ENCODE assay signal across 1 fruit fly cellular context in genomic region chr2L:8825222-8825869, dm6.
TF ChIP-seq lines count a peak whose summit lies in the region.

Gene SoxN (plus strand): TSS chr2L:8825645.

TF ChIP-seq in whole organism, embryonic, 481 proteins besides CTCF, POLR2A, EP300 and RAD21 (continued from another document and continues in another):
- TF ChIP-seq Opbp (GFP tag; IDR thresholded peaks at IDR 0.05; lab: Robert Waterston, UW; ENCODE audit: partially characterized antibody), result peak; percentile 52; the same call in 1 of the 3 replicates
- no peak for TF ChIP-seq CG1024 (GFP tag; IDR thresholded peaks at IDR 0.05; lab: Robert Waterston, UW)
- TF ChIP-seq CG13894 (tag; optimal IDR thresholded peaks at IDR 0.05; lab: Kevin White, UChicago), result no peak
- TF ChIP-seq CG3163 (GFP tag; optimal IDR thresholded peaks at IDR 0.05; lab: Kevin White, UChicago), result no peak
- no peak for TF ChIP-seq CG3726 (GFP tag; IDR thresholded peaks at IDR 0.05; lab: Robert Waterston, UW)
- TF ChIP-seq Med (GFP tag; lab: Kevin White, UChicago), result peak; percentile 86
- TF ChIP-seq org-1 (GFP tag; optimal IDR thresholded peaks at IDR 0.05; lab: Kevin White, UChicago), result no peak
- TF ChIP-seq scrt (GFP tag; optimal IDR thresholded peaks at IDR 0.05; lab: Kevin White, UChicago), result no peak
- no peak for TF ChIP-seq CG10209 (GFP tag; optimal IDR thresholded peaks at IDR 0.05; lab: Kevin White, UChicago)
- TF ChIP-seq kah (GFP tag; optimal IDR thresholded peaks at IDR 0.05; lab: Kevin White, UChicago), result no peak
- TF ChIP-seq eyg (GFP tag; optimal IDR thresholded peaks at IDR 0.05; lab: Kevin White, UChicago), result no peak
- no peak for TF ChIP-seq vnd (GFP tag; IDR thresholded peaks at IDR 0.05; lab: Robert Waterston, UW; ENCODE audit: partially characterized antibody)
- TF ChIP-seq nom (GFP tag; optimal IDR thresholded peaks at IDR 0.05; lab: Kevin White, UChicago), result no peak
- peak; percentile 12 for TF ChIP-seq HmgD (GFP tag; optimal IDR thresholded peaks at IDR 0.05; lab: Kevin White, UChicago)
- TF ChIP-seq H15 (GFP tag; IDR thresholded peaks at IDR 0.05; lab: Robert Waterston, UW), result no peak
- no peak for TF ChIP-seq Camta (GFP tag; optimal IDR thresholded peaks at IDR 0.05; lab: Kevin White, UChicago)
- no peak for TF ChIP-seq jumu (GFP tag; optimal IDR thresholded peaks at IDR 0.05; lab: Kevin White, UChicago)
- TF ChIP-seq NC2α (GFP tag; optimal IDR thresholded peaks at IDR 0.05; lab: Kevin White, UChicago), result no peak
- TF ChIP-seq odd (GFP tag; optimal IDR thresholded peaks at IDR 0.05; lab: Kevin White, UChicago), result no peak
- no peak for TF ChIP-seq fru (optimal IDR thresholded peaks at IDR 0.05; lab: Kevin White, UChicago)
- no peak for TF ChIP-seq toy (GFP tag; IDR thresholded peaks at IDR 0.05; lab: Robert Waterston, UW)
- TF ChIP-seq HLH54F (GFP tag; optimal IDR thresholded peaks at IDR 0.05; lab: Kevin White, UChicago), result no peak
- no peak for TF ChIP-seq CG33213 (GFP tag; optimal IDR thresholded peaks at IDR 0.05; lab: Kevin White, UChicago)
- no peak for TF ChIP-seq Ada2b (GFP tag; IDR thresholded peaks at IDR 0.05; lab: Robert Waterston, UW)
- 0 out of 3 replicates have a peak, but pooled peaks have one; percentile 45 for TF ChIP-seq sr (GFP tag; IDR thresholded peaks at IDR 0.05; lab: Robert Waterston, UW)
- no peak for TF ChIP-seq CG13123 (GFP tag; optimal IDR thresholded peaks at IDR 0.05; lab: Kevin White, UChicago)
- TF ChIP-seq otp (GFP tag; IDR thresholded peaks at IDR 0.05; lab: Robert Waterston, UW), result peak; percentile 81
- peak; percentile 64; the same call in 1 of the 2 replicates for TF ChIP-seq seq (GFP tag; IDR thresholded peaks at IDR 0.05; lab: Robert Waterston, UW)
- TF ChIP-seq bowl (GFP tag; IDR thresholded peaks at IDR 0.05; lab: Robert Waterston, UW), result no peak
- TF ChIP-seq Dbx (GFP tag; IDR thresholded peaks at IDR 0.05; lab: Robert Waterston, UW), result peak; percentile 26; the same call in 1 of the 3 replicates
- no peak for TF ChIP-seq CG31365 (tag; optimal IDR thresholded peaks at IDR 0.05; lab: Kevin White, UChicago)
- TF ChIP-seq Dad (GFP tag; optimal IDR thresholded peaks at IDR 0.05; lab: Kevin White, UChicago), result no peak
- TF ChIP-seq gro (GFP tag; optimal IDR thresholded peaks at IDR 0.05; lab: Kevin White, UChicago), result peak; percentile 32
- TF ChIP-seq CG7357 (GFP tag; IDR thresholded peaks at IDR 0.05; lab: Robert Waterston, UW), result no peak
- TF ChIP-seq exex (tag; optimal IDR thresholded peaks at IDR 0.05; lab: Kevin White, UChicago), result no peak
- no peak for TF ChIP-seq CG18764 (GFP tag; optimal IDR thresholded peaks at IDR 0.05; lab: Kevin White, UChicago)
- peak; percentile 27 for TF ChIP-seq CG1603 (tag; optimal IDR thresholded peaks at IDR 0.05; lab: Kevin White, UChicago)
- TF ChIP-seq HLHmδ (GFP tag; optimal IDR thresholded peaks at IDR 0.05; lab: Kevin White, UChicago), result peak; percentile 88
- peak; percentile 6 for TF ChIP-seq gsb-n (tag; optimal IDR thresholded peaks at IDR 0.05; lab: Kevin White, UChicago)
- no peak for TF ChIP-seq B-H2 (GFP tag; optimal IDR thresholded peaks at IDR 0.05; lab: Kevin White, UChicago)
- no peak for TF ChIP-seq prd (optimal IDR thresholded peaks at IDR 0.05; lab: Kevin White, UChicago)
- TF ChIP-seq prd (GFP tag; IDR thresholded peaks at IDR 0.05; lab: Robert Waterston, UW), result no peak
- no peak for TF ChIP-seq Tbp (GFP tag; optimal IDR thresholded peaks at IDR 0.05; lab: Kevin White, UChicago)
- TF ChIP-seq CG4404 (GFP tag; IDR thresholded peaks at IDR 0.05; lab: Robert Waterston, UW), result no peak
- TF ChIP-seq Lpt (GFP tag; optimal IDR thresholded peaks at IDR 0.05; lab: Kevin White, UChicago), result no peak
- TF ChIP-seq CG6689 (GFP tag; IDR thresholded peaks at IDR 0.05; lab: Robert Waterston, UW), result peak; percentile 31; the same call in 1 of the 2 replicates
- TF ChIP-seq CG1602 (GFP tag; optimal IDR thresholded peaks at IDR 0.05; lab: Kevin White, UChicago), result no peak
- TF ChIP-seq Atf6 (GFP tag; IDR thresholded peaks at IDR 0.05; lab: Robert Waterston, UW), result no peak
- no peak for TF ChIP-seq Lhr (GFP tag; optimal IDR thresholded peaks at IDR 0.05; lab: Kevin White, UChicago)
- no peak for TF ChIP-seq klu (GFP tag; IDR thresholded peaks at IDR 0.05; lab: Robert Waterston, UW)
- peak; percentile 58; the same call in 1 of the 2 replicates for TF ChIP-seq sens-2 (GFP tag; IDR thresholded peaks at IDR 0.05; lab: Robert Waterston, UW)
- TF ChIP-seq z (GFP tag; IDR thresholded peaks at IDR 0.05; lab: Robert Waterston, UW), result peak; percentile 92
- TF ChIP-seq CG4854 (GFP tag; optimal IDR thresholded peaks at IDR 0.05; lab: Kevin White, UChicago), result no peak
- peak; percentile 2 for TF ChIP-seq pb (GFP tag; optimal IDR thresholded peaks at IDR 0.05; lab: Kevin White, UChicago)
- TF ChIP-seq CG4707 (GFP tag; optimal IDR thresholded peaks at IDR 0.05; lab: Kevin White, UChicago), result no peak
- TF ChIP-seq unpg (GFP tag; optimal IDR thresholded peaks at IDR 0.05; lab: Kevin White, UChicago), result peak; percentile 3
- TF ChIP-seq h (optimal IDR thresholded peaks at IDR 0.05; lab: Kevin White, UChicago), result no peak
- no peak; the same call in 1 of the 2 replicates for TF ChIP-seq GATAe (GFP tag; conservative IDR thresholded peaks at IDR 0.05; lab: Robert Waterston, UW)
- no peak for TF ChIP-seq grau (tag; optimal IDR thresholded peaks at IDR 0.05; lab: Kevin White, UChicago)
- TF ChIP-seq da (GFP tag; optimal IDR thresholded peaks at IDR 0.05; lab: Kevin White, UChicago), result no peak
- TF ChIP-seq CG13287 (GFP tag; IDR thresholded peaks at IDR 0.05; lab: Robert Waterston, UW; ENCODE audit: partially characterized antibody), result peak; percentile 65
- TF ChIP-seq ci (GFP tag; IDR thresholded peaks at IDR 0.05; lab: Robert Waterston, UW), result no peak; the same call in 2 of the 3 replicates
- TF ChIP-seq usp (GFP tag; optimal IDR thresholded peaks at IDR 0.05; lab: Kevin White, UChicago), result no peak
- TF ChIP-seq tll (GFP tag; optimal IDR thresholded peaks at IDR 0.05; lab: Kevin White, UChicago), result peak in 1 of 2 experiments; percentile 65
- no peak for TF ChIP-seq CG2129 (GFP tag; IDR thresholded peaks at IDR 0.05; lab: Robert Waterston, UW; ENCODE audit: partially characterized antibody)
- TF ChIP-seq Atf-2 (GFP tag; optimal IDR thresholded peaks at IDR 0.05; lab: Kevin White, UChicago), result no peak
- TF ChIP-seq CG12659 (GFP tag; optimal IDR thresholded peaks at IDR 0.05; lab: Kevin White, UChicago), result no peak
- TF ChIP-seq CG15601 (tag; optimal IDR thresholded peaks at IDR 0.05; lab: Kevin White, UChicago), result no peak
- no peak for TF ChIP-seq CG7372 (GFP tag; IDR thresholded peaks at IDR 0.05; lab: Robert Waterston, UW)
- peak; percentile 95 for TF ChIP-seq ewg (GFP tag; optimal IDR thresholded peaks at IDR 0.05; lab: Kevin White, UChicago)
- no peak for TF ChIP-seq CG15514 (GFP tag; optimal IDR thresholded peaks at IDR 0.05; lab: Kevin White, UChicago)
- no peak for TF ChIP-seq ind (GFP tag; optimal IDR thresholded peaks at IDR 0.05; lab: Kevin White, UChicago)
- TF ChIP-seq gt (GFP tag; IDR thresholded peaks at IDR 0.05; lab: Robert Waterston, UW), result no peak
- TF ChIP-seq Fer1 (GFP tag; optimal IDR thresholded peaks at IDR 0.05; lab: Kevin White, UChicago), result no peak
- TF ChIP-seq HmgZ (tag; optimal IDR thresholded peaks at IDR 0.05; lab: Kevin White, UChicago), result peak; percentile 40
- no peak for TF ChIP-seq D19B (GFP tag; optimal IDR thresholded peaks at IDR 0.05; lab: Kevin White, UChicago)
- TF ChIP-seq gsb (GFP tag; IDR thresholded peaks at IDR 0.05; lab: Robert Waterston, UW), result no peak
- TF ChIP-seq fd3F (GFP tag; optimal IDR thresholded peaks at IDR 0.05; lab: Kevin White, UChicago), result no peak
- TF ChIP-seq Max (GFP tag; optimal IDR thresholded peaks at IDR 0.05; lab: Kevin White, UChicago), result no peak
- no peak for TF ChIP-seq btn (GFP tag; optimal IDR thresholded peaks at IDR 0.05; lab: Kevin White, UChicago)
- TF ChIP-seq Antp (GFP tag; optimal IDR thresholded peaks at IDR 0.05; lab: Kevin White, UChicago), result peak; percentile 37
- TF ChIP-seq CG31441 (GFP tag; IDR thresholded peaks at IDR 0.05; lab: Robert Waterston, UW), result no peak
- peak; percentile 69 for TF ChIP-seq hth (optimal IDR thresholded peaks at IDR 0.05; lab: Kevin White, UChicago)
- TF ChIP-seq Dfd (GFP tag; optimal IDR thresholded peaks at IDR 0.05; lab: Kevin White, UChicago), result peak in 1 of 2 experiments; percentile 11
- TF ChIP-seq fd102C (GFP tag; optimal IDR thresholded peaks at IDR 0.05; lab: Kevin White, UChicago), result no peak
- TF ChIP-seq Deaf1 (tag; optimal IDR thresholded peaks at IDR 0.05; lab: Kevin White, UChicago), result peak; percentile 96
- no peak for TF ChIP-seq Aef1 (GFP tag; IDR thresholded peaks at IDR 0.05; lab: Robert Waterston, UW)
- TF ChIP-seq ssp (GFP tag; IDR thresholded peaks at IDR 0.05; lab: Robert Waterston, UW), result no peak
- no peak for TF ChIP-seq jigr1 (GFP tag; IDR thresholded peaks at IDR 0.05; lab: Robert Waterston, UW)
- no peak for TF ChIP-seq NC2β (GFP tag; optimal IDR thresholded peaks at IDR 0.05; lab: Kevin White, UChicago)
- no peak for TF ChIP-seq sc (optimal IDR thresholded peaks at IDR 0.05; lab: Kevin White, UChicago)
- no peak for TF ChIP-seq sc (GFP tag; optimal IDR thresholded peaks at IDR 0.05; lab: Kevin White, UChicago)
- TF ChIP-seq CG11695 (GFP tag; IDR thresholded peaks at IDR 0.05; lab: Robert Waterston, UW), result no peak
- TF ChIP-seq fu2 (GFP tag; optimal IDR thresholded peaks at IDR 0.05; lab: Kevin White, UChicago), result no peak
- TF ChIP-seq sob (GFP tag; IDR thresholded peaks at IDR 0.05; lab: Robert Waterston, UW), result peak; percentile 43
- TF ChIP-seq hbn (GFP tag; IDR thresholded peaks at IDR 0.05; lab: Robert Waterston, UW; ENCODE audit: partially characterized antibody), result 0 out of 2 replicates have a peak, but pooled peaks have one; percentile 34
- peak; percentile 99 for TF ChIP-seq nerfin-1 (tag; optimal IDR thresholded peaks at IDR 0.05; lab: Kevin White, UChicago)
- TF ChIP-seq CG16813 (GFP tag; IDR thresholded peaks at IDR 0.05; lab: Robert Waterston, UW; ENCODE audit: partially characterized antibody), result peak; percentile 54; the same call in 2 of the 3 replicates
- TF ChIP-seq Optix (GFP tag; IDR thresholded peaks at IDR 0.05; lab: Robert Waterston, UW), result peak; percentile 35; the same call in 2 of the 3 replicates
- no peak for TF ChIP-seq CHES-1-like (GFP tag; optimal IDR thresholded peaks at IDR 0.05; lab: Kevin White, UChicago)
- no peak; the same call in 2 of the 3 replicates for TF ChIP-seq row (GFP tag; IDR thresholded peaks at IDR 0.05; lab: Robert Waterston, UW)
- no peak for TF ChIP-seq CG13624 (GFP tag; optimal IDR thresholded peaks at IDR 0.05; lab: Kevin White, UChicago)
- no peak for TF ChIP-seq crc (GFP tag; optimal IDR thresholded peaks at IDR 0.05; lab: Kevin White, UChicago)
- peak; percentile 33 for TF ChIP-seq CG12299 (tag; optimal IDR thresholded peaks at IDR 0.05; lab: Kevin White, UChicago)
- no peak for TF ChIP-seq dimm (GFP tag; IDR thresholded peaks at IDR 0.05; lab: Robert Waterston, UW)
- no peak for TF ChIP-seq tap (tag; optimal IDR thresholded peaks at IDR 0.05; lab: Kevin White, UChicago)
- TF ChIP-seq ase (GFP tag; IDR thresholded peaks at IDR 0.05; lab: Robert Waterston, UW), result no peak; the same call in 2 of the 3 replicates
- no peak for TF ChIP-seq CG4282 (GFP tag; optimal IDR thresholded peaks at IDR 0.05; lab: Kevin White, UChicago)
- TF ChIP-seq CG14050 (GFP tag; IDR thresholded peaks at IDR 0.05; lab: Robert Waterston, UW), result no peak
- TF ChIP-seq cg (GFP tag; optimal IDR thresholded peaks at IDR 0.05; lab: Kevin White, UChicago), result peak; percentile 100
- TF ChIP-seq unc-4 (GFP tag; IDR thresholded peaks at IDR 0.05; lab: Robert Waterston, UW; ENCODE audit: partially characterized antibody), result no peak; the same call in 1 of the 2 replicates
- peak; percentile 86 for TF ChIP-seq pros (GFP tag; optimal IDR thresholded peaks at IDR 0.05; lab: Kevin White, UChicago)
- TF ChIP-seq Abd-B (GFP tag; optimal IDR thresholded peaks at IDR 0.05; lab: Kevin White, UChicago), result peak; percentile 61
- TF ChIP-seq dysf (GFP tag; IDR thresholded peaks at IDR 0.05; lab: Robert Waterston, UW), result no peak
- TF ChIP-seq Vsx1 (GFP tag; optimal IDR thresholded peaks at IDR 0.05; lab: Kevin White, UChicago), result peak; percentile 81
- no peak for TF ChIP-seq CG1529 (GFP tag; optimal IDR thresholded peaks at IDR 0.05; lab: Kevin White, UChicago)
- no peak for TF ChIP-seq lbe (GFP tag; optimal IDR thresholded peaks at IDR 0.05; lab: Kevin White, UChicago)
- no peak for TF ChIP-seq sim (GFP tag; IDR thresholded peaks at IDR 0.05; lab: Robert Waterston, UW)
- TF ChIP-seq fd96Cb (tag; optimal IDR thresholded peaks at IDR 0.05; lab: Kevin White, UChicago), result no peak
- no peak for TF ChIP-seq Gug (GFP tag; IDR thresholded peaks at IDR 0.05; lab: Robert Waterston, UW)
- no peak for TF ChIP-seq slp2 (GFP tag; optimal IDR thresholded peaks at IDR 0.05; lab: Kevin White, UChicago)
- no peak for TF ChIP-seq H2.0 (GFP tag; IDR thresholded peaks at IDR 0.05; lab: Robert Waterston, UW)
- peak; percentile 96 for TF ChIP-seq CG8478 (optimal IDR thresholded peaks at IDR 0.05; lab: Kevin White, UChicago)
- no peak for TF ChIP-seq CG11560 (tag; IDR thresholded peaks at IDR 0.05; lab: Robert Waterston, UW)
- peak; percentile 35 for TF ChIP-seq CG9727 (GFP tag; optimal IDR thresholded peaks at IDR 0.05; lab: Kevin White, UChicago)
- TF ChIP-seq CG1832 (GFP tag; optimal IDR thresholded peaks at IDR 0.05; lab: Kevin White, UChicago), result peak; percentile 94
- no peak for TF ChIP-seq danr (GFP tag; IDR thresholded peaks at IDR 0.05; lab: Robert Waterston, UW)
- TF ChIP-seq Oli (tag; optimal IDR thresholded peaks at IDR 0.05; lab: Kevin White, UChicago), result no peak
- TF ChIP-seq CG12942 (GFP tag; optimal IDR thresholded peaks at IDR 0.05; lab: Kevin White, UChicago), result no peak
- TF ChIP-seq bcd (GFP tag; optimal IDR thresholded peaks at IDR 0.05; lab: Kevin White, UChicago), result no peak
- TF ChIP-seq repo (GFP tag; optimal IDR thresholded peaks at IDR 0.05; lab: Kevin White, UChicago), result no peak
- no peak for TF ChIP-seq dmrt11E (tag; optimal IDR thresholded peaks at IDR 0.05; lab: Kevin White, UChicago)
- TF ChIP-seq CG5953 (GFP tag; IDR thresholded peaks at IDR 0.05; lab: Robert Waterston, UW), result no peak
- no peak for TF ChIP-seq CG3065 (GFP tag; optimal IDR thresholded peaks at IDR 0.05; lab: Kevin White, UChicago)
- TF ChIP-seq pfk (GFP tag; optimal IDR thresholded peaks at IDR 0.05; lab: Kevin White, UChicago), result no peak
- TF ChIP-seq stc (GFP tag; IDR thresholded peaks at IDR 0.05; lab: Robert Waterston, UW), result no peak; the same call in 1 of the 2 replicates
